Worm (Caenorhabditis elegans) whole organism, L3 larva: ENCODE results near the gene vglu-2.
A peak's percentile ranks its signal among the peaks of the same experiment; 100 is the strongest.

ENCODE experiments used
- ceh-28 ChIP-seq: fragments of 150-350 bp; optimal IDR thresholded peaks from 2 replicates; lab custom pipeline; 2014; ENCODE audit warnings: missing biosample characterization, missing genetic modification reagents, missing genetic modification characterization
- ceh-82 ChIP-seq: fragments of 150-350 bp; optimal IDR thresholded peaks from 2 replicates; lab custom pipeline; 2014; ENCODE audit warnings: missing biosample characterization, missing genetic modification characterization
- daf-12 ChIP-seq: fragments of 150-350 bp; optimal IDR thresholded peaks from 2 replicates; lab custom pipeline; 2014; ENCODE audit warnings: missing biosample characterization, missing genetic modification reagents, missing genetic modification characterization
- egl-5 ChIP-seq: fragments of 150-350 bp; optimal IDR thresholded peaks from 2 replicates; lab custom pipeline; 2017; ENCODE audit warnings: missing biosample characterization, missing genetic modification reagents, missing genetic modification characterization, inconsistent platforms
- elt-2 ChIP-seq: sonication (generic microtip); optimal IDR thresholded peaks from 2 replicates; lab custom pipeline; 2016; ENCODE audit warnings: missing genetic modification reagents, mild to moderate bottlenecking, missing genetic modification characterization, missing compliant biosample characterization
- elt-3 ChIP-seq, 3 experiments: fragments of 150-350 bp in 1 of 3; sonication (generic microtip) in 2 of 3; optimal IDR thresholded peaks; 2 replicates in 2 of 3; 4 replicates in 1 of 3; lab custom pipeline; 2014 to 2017; ENCODE audit warnings: missing biosample characterization in 3 of 3, missing genetic modification characterization in 3 of 3
- eor-1 ChIP-seq, 2 experiments: fragments of 150-350 bp; optimal IDR thresholded peaks; 2 replicates each; lab custom pipeline; 2014 to 2018; ENCODE audit warnings: missing biosample characterization in 2 of 2, missing genetic modification characterization in 2 of 2
- fkh-10 ChIP-seq: sonication (generic microtip); optimal IDR thresholded peaks from 2 replicates; lab custom pipeline; 2017; ENCODE audit warnings: missing biosample characterization, missing genetic modification reagents, missing genetic modification characterization
- hmg-11 ChIP-seq: sonication (generic microtip); optimal IDR thresholded peaks from 2 replicates; lab custom pipeline; 2016; ENCODE audit warnings: missing genetic modification characterization, missing compliant biosample characterization
- jun-1 ChIP-seq: fragments of 150-350 bp; optimal IDR thresholded peaks from 2 replicates; lab custom pipeline; 2014; ENCODE audit warnings: missing biosample characterization, missing genetic modification reagents, missing genetic modification characterization
- lin-39 ChIP-seq: fragments of 150-350 bp; optimal IDR thresholded peaks from 2 replicates; lab custom pipeline; 2018; ENCODE audit warnings: missing biosample characterization, missing genetic modification reagents, missing genetic modification characterization
- lsy-12 ChIP-seq: sonication (generic microtip); optimal IDR thresholded peaks from 2 replicates; lab custom pipeline; 2016; ENCODE audit warnings: mild to moderate bottlenecking, missing genetic modification characterization, missing compliant biosample characterization
- mml-1 ChIP-seq: fragments of 150-350 bp; sonication (generic microtip); optimal IDR thresholded peaks from 3 replicates; lab custom pipeline; 2014; ENCODE audit warnings: missing biosample characterization, missing genetic modification characterization
- nfya-1 ChIP-seq: sonication (generic microtip); optimal IDR thresholded peaks from 2 replicates; lab custom pipeline; 2017; ENCODE audit warnings: missing genetic modification characterization, mild to moderate bottlenecking, missing compliant biosample characterization, antibody characterized with exemption, moderate library complexity; ENCODE audit not compliant: insufficient read depth
- nhr-11 ChIP-seq: fragments of 150-350 bp; optimal IDR thresholded peaks from 2 replicates; lab custom pipeline; 2014; ENCODE audit warnings: missing biosample characterization, missing genetic modification characterization
- nhr-12 ChIP-seq: fragments of 150-350 bp; optimal IDR thresholded peaks from 2 replicates; lab custom pipeline; 2014; ENCODE audit warnings: missing biosample characterization, missing genetic modification characterization
- nhr-23 ChIP-seq: fragments of 150-350 bp; optimal IDR thresholded peaks from 2 replicates; lab custom pipeline; 2014; ENCODE audit warnings: missing biosample characterization, missing genetic modification reagents, missing genetic modification characterization
- nhr-237 ChIP-seq: fragments of 150-350 bp; optimal IDR thresholded peaks from 2 replicates; lab custom pipeline; 2014; ENCODE audit warnings: missing biosample characterization, missing genetic modification characterization
- nhr-25 ChIP-seq: sonication (generic microtip); optimal IDR thresholded peaks from 2 replicates; lab custom pipeline; 2017; ENCODE audit warnings: missing biosample characterization, missing genetic modification characterization
- nhr-28 ChIP-seq: fragments of 150-350 bp; optimal IDR thresholded peaks from 2 replicates; lab custom pipeline; 2014; ENCODE audit warnings: missing biosample characterization, missing genetic modification characterization
- nhr-43 ChIP-seq: sonication (generic microtip); optimal IDR thresholded peaks from 2 replicates; lab custom pipeline; 2016; ENCODE audit warnings: mild to moderate bottlenecking, missing genetic modification characterization, missing compliant biosample characterization; ENCODE audit not compliant: poor library complexity, severe bottlenecking
- nhr-76 ChIP-seq: fragments of 150-350 bp; sonication (generic microtip); optimal IDR thresholded peaks from 5 replicates; lab custom pipeline; 2014; ENCODE audit warnings: missing biosample characterization, missing genetic modification characterization
- nhr-77 ChIP-seq: fragments of 150-350 bp; optimal IDR thresholded peaks from 2 replicates; lab custom pipeline; 2014; ENCODE audit warnings: missing biosample characterization, missing genetic modification characterization
- pha-4 ChIP-seq: fragments of 150-350 bp; optimal IDR thresholded peaks from 2 replicates; lab custom pipeline; 2014; ENCODE audit warnings: missing biosample characterization, missing genetic modification reagents, missing genetic modification characterization
- sea-2 ChIP-seq: fragments of 150-350 bp; sonication (generic microtip); optimal IDR thresholded peaks from 4 replicates; lab custom pipeline; 2014; ENCODE audit warnings: missing biosample characterization, missing genetic modification reagents, missing genetic modification characterization
- skn-1 ChIP-seq: fragments of 150-350 bp; optimal IDR thresholded peaks from 2 replicates; lab custom pipeline; 2014; ENCODE audit warnings: missing biosample characterization, missing genetic modification characterization
- snpc-4 ChIP-seq: fragments of 150-350 bp; optimal IDR thresholded peaks from 2 replicates; lab custom pipeline; 2014; ENCODE audit warnings: missing biosample characterization, missing genetic modification characterization
- tbx-2 ChIP-seq: sonication (generic microtip); optimal IDR thresholded peaks from 2 replicates; lab custom pipeline; 2016; ENCODE audit warnings: mild to moderate bottlenecking, missing genetic modification characterization, missing compliant biosample characterization
- unc-39 ChIP-seq: sonication (generic microtip); optimal IDR thresholded peaks from 4 replicates; lab custom pipeline; 2017; ENCODE audit warnings: missing biosample characterization, missing genetic modification characterization
- unc-62 ChIP-seq: fragments of 150-350 bp; sonication (generic microtip); optimal IDR thresholded peaks from 4 replicates; lab custom pipeline; 2014; ENCODE audit warnings: missing biosample characterization, missing genetic modification reagents, missing genetic modification characterization
- ztf-11 ChIP-seq: fragments of 150-350 bp; optimal IDR thresholded peaks from 2 replicates; lab custom pipeline; 2014; ENCODE audit warnings: missing biosample characterization, missing genetic modification characterization

The vglu-2 gene

ce11 chrIII:10289790-10290189, 5.1 kb upstream of the vglu-2 start:
- TF ChIP-seq nhr-43 (tag; lab: Kevin White, UChicago): peak; percentile 24
- TF ChIP-seq egl-5 (tag; lab: Kevin White, UChicago): no peak
- TF ChIP-seq, all 47 proteins: peak for 1

DNA sequence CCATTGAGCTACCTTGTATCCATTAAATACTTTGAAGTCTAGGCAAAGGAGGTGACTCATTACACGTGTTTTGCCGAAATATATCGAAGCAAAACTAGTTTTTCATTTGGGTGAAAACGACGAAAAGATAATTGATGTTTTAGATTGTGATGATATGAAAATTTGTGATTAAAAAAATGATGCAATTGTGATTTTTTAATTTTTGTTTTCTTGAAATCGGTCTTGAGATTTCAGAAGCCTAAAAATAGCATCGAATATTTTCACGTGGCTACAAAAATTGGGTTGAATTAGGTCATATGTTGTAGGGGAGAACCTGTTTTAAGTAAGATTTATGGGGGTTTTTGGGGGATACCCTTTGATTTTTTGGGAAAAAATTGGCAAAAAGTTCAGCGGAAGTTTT, 4.4 kb upstream of the vglu-2 start:
- no peak for TF ChIP-seq sea-2 (GFP tag; lab: Kevin White, UChicago)
- TF ChIP-seq eor-1 (tag; optimal IDR thresholded peaks at IDR 0.05; lab: Kevin White, UChicago): no peak
- peak; percentile 47 for TF ChIP-seq nhr-23
- TF ChIP-seq nhr-43 (tag; lab: Kevin White, UChicago): peak; percentile 63
- no peak for TF ChIP-seq snpc-4 (tag; lab: Kevin White, UChicago)
- no peak for TF ChIP-seq nhr-12
- no peak for TF ChIP-seq lsy-12
- no peak for TF ChIP-seq nhr-11 (tag; lab: Kevin White, UChicago)
- no peak for TF ChIP-seq unc-62 (GFP tag; lab: Kevin White, UChicago)
- TF ChIP-seq skn-1 (tag; lab: Kevin White, UChicago): no peak
- no peak for TF ChIP-seq unc-39 (tag; lab: Kevin White, UChicago)
- no peak for TF ChIP-seq ztf-11
- no peak for TF ChIP-seq tbx-2

- TF ChIP-seq elt-3 (tag; optimal IDR thresholded peaks at IDR 0.05; lab: Kevin White, UChicago) (peak in 1 of 3 experiments; percentile 56), egl-5 (tag; lab: Kevin White, UChicago) (no peak), nhr-12 (no peak)
Observed at ce11 chrIII:10293362-10293761, 1.6 kb upstream of the vglu-2 start.

DNA sequence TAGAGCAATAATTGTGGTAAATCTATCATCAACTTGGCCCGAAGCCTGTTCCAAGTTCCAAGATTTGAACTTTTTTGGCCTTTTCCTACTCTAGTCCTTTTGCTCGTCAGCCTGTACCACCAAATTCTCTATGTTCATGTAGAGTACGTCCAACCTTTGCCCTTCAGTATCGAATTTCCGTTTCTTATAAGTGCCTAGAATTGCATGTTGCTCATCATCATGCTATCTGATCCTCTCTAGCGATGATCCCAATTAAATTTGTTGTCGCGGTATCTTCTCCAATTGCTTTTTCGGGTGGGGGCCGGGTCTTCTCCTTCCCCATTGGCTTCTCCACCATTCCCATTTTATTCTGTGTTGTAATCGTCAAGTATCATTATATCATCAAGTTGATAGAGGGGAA, 991 bp upstream of the vglu-2 start:
- TF ChIP-seq unc-39 (tag; lab: Kevin White, UChicago): no peak
- TF ChIP-seq skn-1 (tag; lab: Kevin White, UChicago): no peak
- TF ChIP-seq lsy-12: no peak
- no peak for TF ChIP-seq mml-1 (tag; lab: Kevin White, UChicago)
- no peak for TF ChIP-seq lin-39 (tag; lab: Kevin White, UChicago)
- TF ChIP-seq nhr-28 (tag; lab: Kevin White, UChicago): no peak
- TF ChIP-seq pha-4: no peak
- no peak for TF ChIP-seq ceh-28 (tag; lab: Kevin White, UChicago)
- TF ChIP-seq egl-5 (tag; lab: Kevin White, UChicago): no peak
- no peak for TF ChIP-seq nhr-77 (tag; lab: Kevin White, UChicago)
- no peak for TF ChIP-seq elt-2
- no peak for TF ChIP-seq fkh-10 (GFP tag; lab: Kevin White, UChicago)
- no peak for TF ChIP-seq nhr-76 (tag; lab: Kevin White, UChicago)

DNA sequence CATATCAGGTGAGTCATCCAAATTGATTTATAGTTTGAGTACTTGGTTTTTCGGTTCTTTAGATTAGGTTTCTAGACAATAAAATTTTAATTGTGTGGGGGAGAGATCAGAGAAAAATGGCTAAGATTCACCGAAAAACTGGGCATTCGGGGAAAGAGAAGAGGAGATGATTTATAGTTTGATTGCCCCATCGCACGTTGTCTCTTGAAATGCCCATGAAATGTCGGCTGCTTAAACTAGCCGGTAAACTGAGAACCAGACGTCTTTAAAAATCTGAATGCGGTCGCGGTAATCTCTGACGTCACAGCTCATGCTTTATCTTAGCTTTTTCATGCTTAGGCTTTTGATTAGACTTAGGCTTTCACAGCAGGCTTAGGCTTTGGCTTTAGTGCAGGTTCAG, 2.0 kb downstream of the vglu-2 start:
- no peak for TF ChIP-seq nfya-1
- TF ChIP-seq skn-1 (tag; lab: Kevin White, UChicago): no peak
- TF ChIP-seq fkh-10 (GFP tag; lab: Kevin White, UChicago): no peak
- TF ChIP-seq daf-12 (tag; lab: Kevin White, UChicago): no peak
- TF ChIP-seq nhr-25 (tag; lab: Kevin White, UChicago): no peak
- no peak for TF ChIP-seq nhr-11 (tag; lab: Kevin White, UChicago)
- TF ChIP-seq ceh-82: no peak
- TF ChIP-seq lsy-12: no peak

- TF ChIP-seq nhr-237 (tag; lab: Kevin White, UChicago): no peak
- no peak for TF ChIP-seq nhr-28 (tag; lab: Kevin White, UChicago)
- TF ChIP-seq nhr-12: no peak
- TF ChIP-seq lsy-12: no peak
- no peak for TF ChIP-seq nhr-43 (tag; lab: Kevin White, UChicago)
- TF ChIP-seq sea-2 (GFP tag; lab: Kevin White, UChicago): no peak
- TF ChIP-seq jun-1 (tag; lab: Kevin White, UChicago): no peak
- no peak for TF ChIP-seq nhr-25 (tag; lab: Kevin White, UChicago)
- TF ChIP-seq hmg-11 (tag; lab: Kevin White, UChicago): no peak
Observed at ce11 chrIII:10300078-10300477, 5.1 kb downstream of the vglu-2 start, which contains the start of gene vglu-3. Gene vglu-3 (plus strand): TSS chrIII:10300378.
